Fruit fly (Drosophila melanogaster): ENCODE data around the gene hng3.

Gene hng3

DNA sequence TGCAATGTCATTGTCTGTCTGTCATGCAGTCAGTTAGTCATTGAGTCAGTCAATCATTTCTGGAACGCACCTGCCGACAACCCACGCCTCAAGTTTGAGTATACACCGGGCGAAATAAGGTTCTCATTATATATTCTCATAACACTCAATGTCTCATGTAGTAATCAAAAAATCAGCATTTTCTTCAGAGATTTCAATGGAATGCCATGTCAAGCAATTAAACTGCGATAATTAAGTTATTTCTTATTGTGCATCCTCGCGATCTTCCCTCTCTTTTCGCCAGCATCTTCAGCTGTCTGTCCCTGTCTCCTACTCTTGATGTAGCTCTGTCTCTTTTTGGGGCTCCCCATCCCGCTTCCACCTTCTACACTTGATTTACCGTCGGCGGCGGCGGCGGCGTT lies 22.0 kb upstream of the hng3 start (continued):
- no peak for TF ChIP-seq CG7745 (tag; optimal IDR thresholded peaks at IDR 0.05)
- peak; percentile 32 for TF ChIP-seq lbe (GFP tag; optimal IDR thresholded peaks at IDR 0.05)
- TF ChIP-seq CG8478 (optimal IDR thresholded peaks at IDR 0.05): no peak
- TF ChIP-seq Elba2 (GFP tag; optimal IDR thresholded peaks at IDR 0.05): peak; percentile 22
- TF ChIP-seq slbo (GFP tag; IDR thresholded peaks at IDR 0.05): no peak
- 0 out of 2 replicates have a peak, but pooled peaks have one; percentile 12 for TF ChIP-seq esg (GFP tag; conservative IDR thresholded peaks at IDR 0.05)
- TF ChIP-seq Ets65A (GFP tag): peak; percentile 59
- no peak for TF ChIP-seq odd (GFP tag; optimal IDR thresholded peaks at IDR 0.05)
- TF ChIP-seq sc (optimal IDR thresholded peaks at IDR 0.05): no peak
- no peak for TF ChIP-seq sc (GFP tag; optimal IDR thresholded peaks at IDR 0.05)
- peak; percentile 12 for TF ChIP-seq Sox102F (GFP tag; optimal IDR thresholded peaks at IDR 0.05)
- TF ChIP-seq sens (GFP tag): peak; percentile 37
- TF ChIP-seq Dp (GFP tag; optimal IDR thresholded peaks at IDR 0.05): no peak
- no peak for TF ChIP-seq Hr39 (optimal IDR thresholded peaks at IDR 0.05)
- peak; percentile 5 for TF ChIP-seq Xbp1 (GFP tag; optimal IDR thresholded peaks at IDR 0.05)
- no peak for TF ChIP-seq stc (GFP tag; IDR thresholded peaks at IDR 0.05)
- 0 out of 3 replicates have a peak, but pooled peaks have one; percentile 12 for TF ChIP-seq otp (GFP tag; IDR thresholded peaks at IDR 0.05)

dm6 chr3L:776696-777095 lies 21.4 kb upstream of the hng3 start:
- no peak for TF ChIP-seq Oaz (GFP tag; IDR thresholded peaks at IDR 0.05)
- peak; percentile 32 for TF ChIP-seq kni (GFP tag; optimal IDR thresholded peaks at IDR 0.05)
- peak; percentile 73 for TF ChIP-seq pros (GFP tag; optimal IDR thresholded peaks at IDR 0.05)
- no peak for TF ChIP-seq Hr78 (GFP tag; optimal IDR thresholded peaks at IDR 0.05)
- TF ChIP-seq Ets65A (GFP tag): peak; percentile 86
- peak; percentile 43 for TF ChIP-seq Hey (tag; optimal IDR thresholded peaks at IDR 0.05)
- no peak for TF ChIP-seq CG1233 (GFP tag; optimal IDR thresholded peaks at IDR 0.05)
- TF ChIP-seq crol (GFP tag; IDR thresholded peaks at IDR 0.05): peak; percentile 30; the same call in 1 of the 2 replicates
- 0 out of 2 replicates have a peak, but pooled peaks have one; percentile 14 for TF ChIP-seq stc (GFP tag; IDR thresholded peaks at IDR 0.05)
- TF ChIP-seq CG13894 (tag; optimal IDR thresholded peaks at IDR 0.05): peak; percentile 14
- TF ChIP-seq ham (GFP tag; IDR thresholded peaks at IDR 0.05): no peak
- TF ChIP-seq Mrtf (GFP tag; IDR thresholded peaks at IDR 0.05): no peak
- no peak for TF ChIP-seq Spps (tag; optimal IDR thresholded peaks at IDR 0.05)
- peak; percentile 52 for TF ChIP-seq oc (tag; optimal IDR thresholded peaks at IDR 0.05)
- peak; percentile 41 for TF ChIP-seq tap (tag; optimal IDR thresholded peaks at IDR 0.05)

DNA sequence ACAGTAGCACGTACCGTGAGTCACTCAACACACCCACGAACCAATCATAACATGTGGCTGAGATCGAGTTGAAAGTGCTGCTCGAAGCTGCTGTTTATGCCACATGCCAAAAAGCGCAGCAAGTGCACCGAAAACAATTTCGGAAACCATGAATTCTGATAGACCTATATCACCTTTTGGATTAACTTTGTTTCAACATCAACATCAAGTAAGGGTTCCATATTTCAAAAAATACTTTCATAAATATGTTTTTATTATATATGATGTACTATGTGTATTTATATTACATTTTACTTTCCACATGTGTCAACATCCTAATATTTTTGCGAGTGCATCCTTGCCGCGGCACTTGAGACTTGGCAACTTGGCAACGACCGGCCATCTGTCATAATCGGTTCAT lies 20.9 kb upstream of the hng3 start:
- TF ChIP-seq Ada2b (GFP tag; IDR thresholded peaks at IDR 0.05) (no peak), Sox100B (GFP tag; optimal IDR thresholded peaks at IDR 0.05) (no peak), CG4820 (GFP tag; optimal IDR thresholded peaks at IDR 0.05) (peak; percentile 5), CG18619 (GFP tag; optimal IDR thresholded peaks at IDR 0.05) (no peak), CG9727 (GFP tag; optimal IDR thresholded peaks at IDR 0.05) (no peak), Six4 (GFP tag; optimal IDR thresholded peaks at IDR 0.05) (no peak), nau (GFP tag; optimal IDR thresholded peaks at IDR 0.05) (no peak), Mrtf (GFP tag; IDR thresholded peaks at IDR 0.05) (no peak), CG17385 (GFP tag; optimal IDR thresholded peaks at IDR 0.05) (no peak), CG4424 (GFP tag; optimal IDR thresholded peaks at IDR 0.05) (no peak), Nf-YC (tag; optimal IDR thresholded peaks at IDR 0.05) (no peak), ci (GFP tag; IDR thresholded peaks at IDR 0.05) (no peak), CG10959 (GFP tag; IDR thresholded peaks at IDR 0.05) (no peak), CG4707 (GFP tag; optimal IDR thresholded peaks at IDR 0.05) (no peak), HLHmδ (GFP tag; optimal IDR thresholded peaks at IDR 0.05) (no peak), oc (tag; optimal IDR thresholded peaks at IDR 0.05) (no peak), phol (tag; optimal IDR thresholded peaks at IDR 0.05) (peak; percentile 10), CG10462 (GFP tag; optimal IDR thresholded peaks at IDR 0.05) (no peak), BEAF-32 (GFP tag; optimal IDR thresholded peaks at IDR 0.05) (no peak), PHDP (tag; optimal IDR thresholded peaks at IDR 0.05) (no peak), maf-S (GFP tag; optimal IDR thresholded peaks at IDR 0.05) (no peak), gce (GFP tag; IDR thresholded peaks at IDR 0.05) (no peak), CG10979 (tag; optimal IDR thresholded peaks at IDR 0.05) (peak; percentile 16)

Data from whole organism, embryonic.